Fruit fly (Drosophila melanogaster) whole organism: ENCODE data around the gene Liprin-beta.

Experiments used
- CG8478 ChIP-seq: fragments of >200 bp; optimal IDR thresholded peaks from 2 replicates; lab custom pipeline; 2018; ENCODE audit warnings: inconsistent platforms
- pan ChIP-seq: fragments of >200 bp; optimal IDR thresholded peaks from 2 replicates; lab custom pipeline; 2017
- psq ChIP-seq: fragments of >200 bp; optimal IDR thresholded peaks from 2 replicates; lab custom pipeline; 2017
- usp ChIP-seq: fragments of >200 bp; optimal IDR thresholded peaks from 2 replicates; lab custom pipeline; 2017; ENCODE audit warnings: missing biosample characterization, missing genetic modification characterization, mixed read lengths

DNA sequence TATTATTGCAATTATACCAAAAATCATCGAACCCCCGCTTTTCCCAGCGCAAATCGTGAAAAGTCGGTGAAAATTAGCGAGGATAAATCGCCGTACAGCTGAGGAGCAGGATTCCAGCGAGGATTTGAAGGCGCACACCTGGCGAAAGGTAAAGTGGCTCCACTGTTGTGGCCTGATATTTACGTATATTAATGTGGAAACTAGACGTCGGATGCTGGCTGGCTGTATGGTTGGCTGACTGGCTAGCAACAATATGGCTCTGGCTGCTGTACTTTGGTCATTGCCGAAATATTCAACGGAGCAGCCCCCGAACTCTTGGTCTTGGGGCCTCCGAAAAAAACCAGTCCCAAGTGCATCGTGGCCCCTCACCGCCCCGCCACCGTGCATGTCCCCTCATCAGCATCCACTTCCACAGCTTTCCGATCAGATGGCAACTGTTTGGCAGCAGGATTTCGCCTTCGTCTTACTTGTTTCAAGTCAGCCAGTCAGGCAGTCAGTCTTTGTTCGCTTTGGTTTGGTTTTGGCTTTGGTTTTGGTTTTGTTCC lies 26.1 kb upstream of the Liprin-beta start:
- TF ChIP-seq usp (GFP tag; lab: Kevin White, UChicago) = no peak
- no peak for TF ChIP-seq pan
- no peak for TF ChIP-seq psq (lab: Kevin White, UChicago)
- no peak for TF ChIP-seq CG8478
